Fruit fly (Drosophila melanogaster) ovary, adult (tissue): ENCODE data around the gene CG13982.

Experiments used
- CG17801 ChIP-seq: fragments of 200-800 bp; optimal IDR thresholded peaks from 2 replicates; lab custom pipeline; 2019; ENCODE audit warnings: missing biosample characterization, mild to moderate bottlenecking, missing genetic modification characterization, moderate library complexity; ENCODE audit not compliant: partially characterized antibody

CG13982 gene

DNA sequence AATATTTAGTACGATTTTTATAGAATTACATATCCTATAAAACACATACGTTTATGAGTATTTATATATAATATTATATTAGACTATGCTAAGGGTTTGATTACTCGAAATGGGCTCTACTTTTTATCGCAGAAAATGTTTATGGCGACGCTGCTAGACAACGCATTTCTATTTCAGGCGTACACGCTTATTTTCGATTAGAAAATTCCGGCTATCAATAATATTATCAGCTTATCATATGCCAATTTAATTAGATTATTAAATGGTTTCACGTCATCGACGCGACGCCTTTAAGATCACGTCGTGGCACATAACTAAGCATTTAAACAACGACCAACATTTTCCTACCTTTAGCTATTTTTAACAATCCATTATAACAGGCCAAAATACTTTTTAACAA is 14.2 kb downstream of the CG13982 start:
- no peak for TF ChIP-seq CG17801 (GFP tag; lab: Kevin White, UChicago)

DNA sequence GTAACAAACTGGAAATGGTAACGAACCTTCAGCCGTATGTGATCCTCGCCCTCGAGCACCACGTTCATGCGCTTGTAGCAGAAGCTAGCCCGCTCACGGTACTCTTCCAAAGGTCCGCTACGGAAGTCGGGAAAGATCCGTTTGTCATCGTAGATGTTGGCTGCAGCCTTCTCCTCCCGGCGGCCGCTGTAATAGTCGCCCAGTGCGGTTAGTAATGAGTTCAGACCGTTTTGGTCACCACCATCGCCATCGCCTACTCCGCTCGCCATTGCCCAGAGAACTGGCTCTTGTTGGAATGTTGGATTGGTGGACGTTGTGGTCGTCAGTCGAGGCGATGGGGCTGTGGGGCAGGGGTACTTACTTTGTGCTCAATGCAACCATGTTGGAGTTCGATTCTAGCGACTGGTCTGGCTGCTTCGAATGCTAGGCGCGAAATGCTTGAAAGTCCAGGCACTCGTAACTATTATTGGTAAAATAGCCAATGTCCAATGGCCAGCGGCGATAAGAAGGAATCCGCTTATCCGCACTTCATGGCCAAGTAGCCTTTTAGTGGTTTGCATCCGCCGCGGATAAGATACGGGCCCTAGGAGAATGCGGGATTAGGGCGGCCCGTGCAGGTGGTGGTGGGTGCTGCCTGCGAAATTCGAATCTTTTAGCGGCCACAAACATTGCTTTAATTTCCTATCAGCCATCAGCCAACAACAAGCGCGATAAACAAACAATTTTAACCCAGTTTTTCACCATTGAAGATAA is 35.6 kb downstream of the CG13982 start:
- no peak for TF ChIP-seq CG17801 (GFP tag; lab: Kevin White, UChicago)

DNA sequence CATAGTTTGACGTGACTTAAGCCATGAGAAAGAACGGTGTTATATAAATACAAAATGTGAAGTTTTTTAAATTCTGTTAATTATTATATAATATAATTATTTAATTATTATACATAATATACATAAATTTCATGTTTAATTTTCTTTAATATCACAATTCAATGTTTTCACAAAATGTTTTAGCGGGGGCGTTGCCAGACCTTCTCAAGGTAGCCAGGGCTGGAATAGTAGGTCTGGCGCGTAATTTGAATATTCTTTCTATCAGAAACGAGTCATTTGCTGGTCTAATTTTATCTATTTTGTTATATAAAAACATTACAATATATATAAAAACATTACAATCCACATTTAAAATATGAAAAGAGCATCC is 36.2 kb downstream of the CG13982 start, which contains the start of gene Acox3:
Acox3 (minus strand) TSS at position 70 of the 370 bp plus-strand sequence.
- TF ChIP-seq CG17801 (GFP tag; lab: Kevin White, UChicago) = no peak

DNA sequence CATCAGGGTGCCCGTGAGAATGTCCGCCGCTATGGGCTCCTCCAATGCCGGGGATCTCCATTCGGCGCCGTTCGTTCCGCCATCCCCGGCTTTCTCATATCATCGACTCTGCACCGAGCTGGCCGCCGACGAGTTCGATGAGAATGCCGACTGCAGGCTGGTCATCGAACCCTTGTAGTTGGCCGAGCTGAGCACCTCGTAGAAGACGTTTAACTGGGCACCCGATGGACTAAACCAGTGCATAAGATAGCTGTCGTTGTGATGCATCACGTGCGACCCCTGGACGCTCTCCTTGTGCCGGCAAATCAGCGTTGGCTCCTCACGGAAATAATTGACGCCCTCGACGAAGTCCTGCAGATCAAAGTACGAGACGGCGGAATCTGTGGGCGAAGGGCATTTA is 37.6 kb downstream of the CG13982 start:
- TF ChIP-seq CG17801 (GFP tag; lab: Kevin White, UChicago) = no peak

DNA sequence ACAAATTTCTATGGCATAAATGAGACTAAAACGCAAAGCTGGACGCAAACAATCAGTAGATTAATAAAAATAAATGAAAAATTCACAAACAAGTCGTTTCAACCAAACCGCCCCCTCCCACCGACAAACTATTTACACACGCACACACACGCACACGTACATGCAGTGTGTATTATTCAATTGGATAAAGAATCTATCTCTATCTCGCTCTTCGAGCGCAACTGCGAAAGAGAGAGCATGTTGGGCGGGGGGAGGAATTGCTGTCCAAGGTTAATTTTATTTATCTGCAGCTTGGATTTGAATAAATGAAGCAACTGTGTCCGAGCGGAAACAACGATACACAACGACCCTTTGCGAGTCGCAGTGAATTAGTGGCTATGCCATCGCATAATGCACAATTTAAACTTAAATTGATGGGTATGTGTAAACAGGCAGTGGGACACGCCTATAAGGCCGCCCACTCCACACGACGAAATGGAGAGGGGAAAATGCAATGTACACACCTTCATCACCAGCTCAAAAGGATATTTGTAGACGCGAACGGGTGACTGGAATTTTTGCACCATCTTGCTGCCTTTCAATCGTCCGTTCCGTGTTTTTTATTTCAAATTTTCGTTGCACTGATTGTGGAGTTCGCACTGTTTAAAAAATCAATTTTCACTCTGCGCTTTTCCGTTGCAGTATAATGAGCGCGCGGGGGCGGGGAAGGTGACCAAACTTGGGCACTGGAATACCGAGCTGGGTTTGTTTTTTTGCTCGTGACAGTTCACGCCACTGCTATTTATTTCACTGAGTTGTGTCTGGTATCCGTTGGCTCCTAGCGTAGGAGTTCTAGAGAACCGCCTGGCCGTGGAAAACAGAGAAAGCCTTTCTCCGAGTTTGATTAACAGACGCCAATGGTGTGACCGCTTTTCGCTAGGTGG is 43.2 kb downstream of the CG13982 start, which contains the start of gene retm:
retm (minus strand) TSS at position 898 of the 923 bp plus-strand sequence.
- TF ChIP-seq CG17801 (GFP tag; lab: Kevin White, UChicago) = no peak

DNA sequence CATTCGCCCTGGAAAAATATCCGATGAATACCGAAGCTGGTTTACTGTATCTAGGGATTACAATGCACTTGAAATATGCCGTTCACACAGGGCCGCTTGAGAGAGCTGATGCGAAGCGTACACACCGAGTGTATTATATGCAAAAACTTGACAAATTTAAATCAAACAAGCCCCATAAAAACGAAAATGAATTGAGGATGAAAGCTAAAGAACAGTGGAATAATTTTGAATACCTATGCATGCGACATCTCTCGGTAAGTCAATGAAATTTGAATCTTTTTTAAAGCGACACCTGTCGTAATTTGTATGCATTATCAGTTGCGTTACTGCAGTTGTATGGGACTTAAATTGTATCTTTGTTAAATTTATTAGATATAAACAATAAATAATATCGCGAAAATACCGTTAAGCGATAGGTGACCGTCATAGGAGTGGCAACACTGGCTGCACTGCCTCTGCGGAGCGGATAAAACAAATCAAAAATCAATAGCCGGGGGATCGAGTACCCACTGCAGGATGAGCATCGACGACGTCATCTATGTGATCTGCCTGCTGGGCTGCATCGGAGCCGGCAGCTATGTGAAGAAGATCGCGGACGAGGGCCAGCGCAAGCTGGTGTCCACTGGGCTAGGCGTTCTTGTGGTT is 44.0 kb downstream of the CG13982 start, which contains the start of gene frj:
frj (plus strand) TSS at position 98 of the 645 bp plus-strand sequence.
- TF ChIP-seq CG17801 (GFP tag; lab: Kevin White, UChicago) = no peak

DNA sequence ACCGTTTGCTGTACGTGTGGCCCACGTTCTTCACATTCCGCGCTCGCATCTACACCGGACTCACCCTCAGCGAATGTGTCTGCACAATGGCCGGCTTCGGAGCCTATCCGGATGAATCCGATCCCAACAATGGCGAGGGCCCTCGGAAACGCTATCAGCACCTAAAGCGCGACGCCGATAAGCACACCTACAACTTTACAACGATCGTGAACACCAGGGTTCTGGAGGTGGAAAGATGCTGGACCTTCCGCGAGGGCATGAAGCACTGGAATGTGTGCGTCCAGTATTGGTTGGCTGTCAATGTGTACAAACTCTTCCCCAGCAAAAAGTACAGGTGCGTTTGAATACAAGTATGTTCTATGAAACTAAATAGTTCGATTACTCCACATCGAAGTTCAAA is 45.5 kb downstream of the CG13982 start:
- TF ChIP-seq CG17801 (GFP tag; lab: Kevin White, UChicago) = no peak

DNA sequence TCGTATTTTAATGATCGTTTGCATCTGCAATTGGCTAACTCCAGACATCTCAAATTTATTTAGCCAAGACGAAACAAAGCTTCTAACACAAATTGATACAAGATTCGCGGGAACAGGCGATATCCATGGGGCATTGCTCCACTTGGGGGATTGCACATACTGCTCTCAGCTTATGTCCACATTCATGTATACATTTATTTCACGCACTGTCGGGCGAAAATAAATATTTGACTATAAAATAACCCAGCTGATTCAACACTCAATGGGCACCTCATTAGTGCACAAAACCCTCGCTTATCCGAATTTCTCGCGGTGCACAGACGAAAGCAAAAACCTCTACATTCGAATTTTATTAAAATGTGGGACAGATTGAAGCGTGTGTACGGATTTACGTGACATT is 49.4 kb downstream of the CG13982 start:
- no peak for TF ChIP-seq CG17801 (GFP tag; lab: Kevin White, UChicago)

DNA sequence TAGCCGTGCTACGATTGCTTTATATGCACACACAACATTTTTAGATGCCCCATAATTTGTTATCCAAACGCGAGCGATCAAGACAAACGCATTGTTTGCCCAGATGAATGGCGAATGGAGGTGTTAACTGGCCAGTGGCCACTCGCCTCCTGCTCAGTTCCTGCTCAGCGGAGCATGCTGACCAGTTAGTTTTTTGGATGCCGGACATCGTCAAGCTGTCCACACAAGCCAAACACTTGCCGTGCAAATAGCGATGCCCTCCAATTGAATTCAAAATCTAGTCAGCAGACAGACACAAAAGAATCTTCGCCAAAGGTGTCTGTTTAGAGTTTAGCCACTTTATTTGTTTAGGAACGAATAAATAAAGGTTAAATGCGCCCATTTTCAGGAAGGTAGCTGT is 50.1 kb downstream of the CG13982 start:
- no peak for TF ChIP-seq CG17801 (GFP tag; lab: Kevin White, UChicago)

DNA sequence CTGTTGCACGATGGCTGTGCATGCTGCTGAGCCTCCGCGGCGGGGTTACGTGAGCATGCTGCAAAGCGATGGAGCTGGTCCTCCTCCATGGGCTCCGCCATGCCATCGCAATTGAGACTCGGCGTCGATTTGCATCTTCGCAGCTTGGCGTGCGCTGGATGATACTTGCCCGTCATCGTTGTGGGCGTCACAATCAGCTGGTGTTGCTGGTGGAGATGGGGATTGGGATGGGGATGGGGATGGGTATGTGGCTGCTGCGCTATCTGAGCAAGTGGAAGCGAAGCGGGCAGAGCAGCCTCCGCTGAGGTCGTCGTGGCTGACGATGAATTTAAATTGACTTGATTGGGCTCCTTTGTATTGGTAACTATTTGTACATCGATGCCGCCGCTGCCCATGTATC is 51.3 kb downstream of the CG13982 start:
- TF ChIP-seq CG17801 (GFP tag; lab: Kevin White, UChicago) = no peak

DNA sequence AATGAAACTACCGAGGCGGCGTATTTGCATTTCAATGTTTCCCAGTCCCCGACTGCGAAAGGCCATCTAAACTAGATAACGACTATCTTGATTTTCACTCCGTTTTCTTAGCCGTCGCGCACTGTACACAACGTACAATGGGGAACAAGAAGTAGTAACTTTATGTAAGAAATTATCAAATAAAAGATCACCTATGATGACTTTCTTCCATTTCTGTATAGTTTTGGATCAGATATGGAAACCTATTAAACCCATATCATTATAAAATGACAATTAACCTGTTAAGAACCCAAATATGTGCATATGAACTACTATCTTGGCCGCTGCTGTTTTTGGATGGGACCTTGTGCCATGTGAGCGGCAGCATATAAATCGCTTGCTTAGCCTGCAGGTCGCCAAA is 52.2 kb downstream of the CG13982 start:
- TF ChIP-seq CG17801 (GFP tag; lab: Kevin White, UChicago) = no peak

DNA sequence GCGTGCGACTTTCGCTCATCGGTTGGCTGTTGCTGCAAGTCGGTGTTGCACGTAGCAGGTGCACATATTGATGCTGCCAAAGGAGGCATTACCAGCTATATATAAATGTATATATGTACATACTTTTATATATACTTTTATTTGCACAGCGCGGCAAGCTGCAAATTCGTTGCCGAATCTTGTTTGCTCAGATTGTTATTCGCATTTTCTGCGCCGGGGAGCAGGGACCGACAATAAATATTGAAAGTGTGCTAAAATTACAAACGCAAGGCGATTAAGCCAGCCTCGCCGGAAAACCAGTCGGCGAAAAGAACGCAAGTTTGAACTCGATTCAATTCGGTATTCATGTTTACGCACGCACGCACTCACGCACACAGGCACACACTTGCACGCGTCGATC is 52.7 kb downstream of the CG13982 start:
- no peak for TF ChIP-seq CG17801 (GFP tag; lab: Kevin White, UChicago)
